Fruit fly (Drosophila melanogaster) whole organism, embryonic: ENCODE results near the gene CG10943.

Experiments used
- Ada2b ChIP-seq: fragments of 200-800 bp; sonication (Bioruptor generic); IDR thresholded peaks from 2 replicates; pipeline ENCODE4 v1.3.6; 2022; ENCODE audit warnings: missing biosample characterization, missing genetic modification characterization
- Adf1 ChIP-seq: fragments of 200-800 bp; sonication (Bioruptor generic); IDR thresholded peaks from 2 replicates; pipeline ENCODE4 v1.3.6; 2022; ENCODE audit warnings: missing biosample characterization, missing genetic modification characterization
- Aef1 ChIP-seq: fragments of 200-800 bp; sonication (Bioruptor generic); IDR thresholded peaks from 3 replicates; pipeline ENCODE4 v1.3.6; 2022; ENCODE audit warnings: missing biosample characterization, missing genetic modification characterization
- Bteb2 ChIP-seq: fragments of 200-800 bp; sonication (Bioruptor generic); optimal IDR thresholded peaks from 2 replicates; lab custom pipeline; 2016; ENCODE audit warnings: missing biosample characterization, missing genetic modification characterization
- CG10366 ChIP-seq: fragments of 200-800 bp; sonication (Bioruptor generic); IDR thresholded peaks from 2 replicates; pipeline ENCODE4 v1.3.6; 2022; ENCODE audit warnings: missing biosample characterization, missing genetic modification characterization
- CG10462 ChIP-seq: fragments of 200-800 bp; sonication (Bioruptor generic); optimal IDR thresholded peaks from 2 replicates; lab custom pipeline; 2016; ENCODE audit warnings: missing biosample characterization, missing genetic modification characterization
- CG12071 ChIP-seq: fragments of 200-800 bp; sonication (Bioruptor generic); optimal IDR thresholded peaks from 3 replicates; lab custom pipeline; 2018; ENCODE audit warnings: missing biosample characterization, mild to moderate bottlenecking, missing genetic modification characterization
- CG12104 ChIP-seq: fragments of 200-800 bp; sonication (Bioruptor generic); optimal IDR thresholded peaks from 3 replicates; lab custom pipeline; 2016; ENCODE audit warnings: missing biosample characterization, missing genetic modification characterization
- CG12299 ChIP-seq: fragments of 200-800 bp; sonication (Bioruptor generic); optimal IDR thresholded peaks from 2 replicates; lab custom pipeline; 2018; ENCODE audit warnings: missing biosample characterization, mild to moderate bottlenecking, missing genetic modification characterization
- CG12942 ChIP-seq: fragments of 200-800 bp; sonication (Bioruptor generic); optimal IDR thresholded peaks from 3 replicates; lab custom pipeline; 2016; ENCODE audit warnings: missing biosample characterization, missing genetic modification characterization
- CG13624 ChIP-seq: fragments of 200-800 bp; sonication (Bioruptor generic); optimal IDR thresholded peaks from 2 replicates; lab custom pipeline; 2016; ENCODE audit warnings: missing biosample characterization, missing genetic modification characterization
- CG14860 ChIP-seq: fragments of 200-800 bp; sonication (Bioruptor generic); IDR thresholded peaks from 3 replicates; pipeline ENCODE4 v1.3.6; 2022; ENCODE audit warnings: missing biosample characterization, missing genetic modification characterization; ENCODE audit not compliant: partially characterized antibody
- CG31388 ChIP-seq: fragments of 200-800 bp; sonication (Bioruptor generic); optimal IDR thresholded peaks from 2 replicates; lab custom pipeline; 2016; ENCODE audit warnings: missing biosample characterization, missing genetic modification characterization
- CG34224 ChIP-seq: fragments of 200-800 bp; sonication (Bioruptor generic); IDR thresholded peaks from 3 replicates; pipeline ENCODE4 v1.3.6; 2022; ENCODE audit warnings: missing biosample characterization, missing genetic modification characterization; ENCODE audit not compliant: partially characterized antibody
- CG4328 ChIP-seq: fragments of 200-800 bp; sonication (Bioruptor generic); optimal IDR thresholded peaks from 3 replicates; lab custom pipeline; 2017; ENCODE audit warnings: missing biosample characterization, missing genetic modification reagents, missing genetic modification characterization
- CG43689 ChIP-seq: fragments of 200-800 bp; sonication (Bioruptor generic); IDR thresholded peaks from 2 replicates; pipeline ENCODE4 v1.3.6; 2022; ENCODE audit warnings: missing biosample characterization, missing genetic modification characterization
- CG5245 ChIP-seq: fragments of 200-800 bp; sonication (Bioruptor generic); optimal IDR thresholded peaks from 3 replicates; lab custom pipeline; 2016; ENCODE audit warnings: missing biosample characterization, missing genetic modification characterization
- CG7745 ChIP-seq: fragments of 200-800 bp; sonication (Bioruptor generic); optimal IDR thresholded peaks from 2 replicates; lab custom pipeline; 2018; ENCODE audit warnings: missing biosample characterization, mild to moderate bottlenecking, missing genetic modification characterization, moderate library complexity
- CG8290 ChIP-seq, 3 experiments: fragments of 200-800 bp; sonication (Bioruptor generic); optimal IDR thresholded peaks; 2 replicates each; lab custom pipeline; 2016 to 2019; ENCODE audit warnings: missing biosample characterization in 3 of 3, missing genetic modification characterization in 3 of 3, mild to moderate bottlenecking in 2 of 3, moderate library complexity in 1 of 3
- CG8359 ChIP-seq: fragments of 200-800 bp; sonication (Bioruptor generic); optimal IDR thresholded peaks from 2 replicates; lab custom pipeline; 2017; ENCODE audit warnings: missing biosample characterization, mild to moderate bottlenecking, missing genetic modification characterization, borderline replicate concordance
- CG9609 ChIP-seq: fragments of 200-800 bp; sonication (Bioruptor generic); optimal IDR thresholded peaks from 3 replicates; lab custom pipeline; 2016; ENCODE audit warnings: missing biosample characterization, missing genetic modification characterization
- CG9817 ChIP-seq: fragments of 200-800 bp; sonication (Bioruptor generic); optimal IDR thresholded peaks from 2 replicates; lab custom pipeline; 2018; ENCODE audit warnings: missing biosample characterization, mild to moderate bottlenecking, missing genetic modification characterization, moderate library complexity
- Chrac-16 ChIP-seq: fragments of 200-800 bp; sonication (Bioruptor generic); optimal IDR thresholded peaks from 3 replicates; lab custom pipeline; 2016; ENCODE audit warnings: missing biosample characterization, missing genetic modification characterization
- Dbx ChIP-seq: fragments of 200-800 bp; sonication (Bioruptor generic); IDR thresholded peaks from 3 replicates; pipeline ENCODE4 v1.3.6; 2022; ENCODE audit warnings: missing biosample characterization, missing genetic modification characterization
- Deaf1 ChIP-seq: fragments of 200-800 bp; optimal IDR thresholded peaks from 3 replicates; lab custom pipeline; 2019; ENCODE audit warnings: missing biosample characterization, mild to moderate bottlenecking, missing genetic modification characterization, moderate library complexity
- Drgx ChIP-seq: fragments of 200-800 bp; sonication (Bioruptor generic); IDR thresholded peaks from 2 replicates; pipeline ENCODE4 v1.3.6; 2022; ENCODE audit warnings: missing biosample characterization, missing genetic modification characterization
- Ets97D ChIP-seq: fragments of 200-800 bp; sonication (Bioruptor generic); optimal IDR thresholded peaks from 3 replicates; lab custom pipeline; 2016; ENCODE audit warnings: missing biosample characterization, missing genetic modification characterization
- HLHmδ ChIP-seq: fragments of 200-800 bp; sonication (Bioruptor generic); optimal IDR thresholded peaks from 2 replicates; lab custom pipeline; 2018; ENCODE audit warnings: missing biosample characterization, mild to moderate bottlenecking, missing genetic modification characterization, moderate library complexity
- MBD-R2 ChIP-seq: fragments of 200-800 bp; sonication (Bioruptor generic); IDR thresholded peaks from 2 replicates; pipeline ENCODE4 v1.3.6; 2022; ENCODE audit warnings: missing biosample characterization, missing genetic modification characterization
- Mes4 ChIP-seq: fragments of 200-800 bp; sonication (Bioruptor generic); optimal IDR thresholded peaks from 2 replicates; lab custom pipeline; 2016; ENCODE audit warnings: missing biosample characterization, missing genetic modification characterization
- Opbp ChIP-seq: fragments of 200-800 bp; sonication (Bioruptor generic); IDR thresholded peaks from 3 replicates; pipeline ENCODE4 v1.3.6; 2022; ENCODE audit warnings: missing biosample characterization, missing genetic modification characterization; ENCODE audit not compliant: partially characterized antibody
- Side ChIP-seq: fragments of 200-800 bp; sonication (Bioruptor generic); optimal IDR thresholded peaks from 2 replicates; lab custom pipeline; 2016; ENCODE audit warnings: missing biosample characterization, missing genetic modification characterization
- Sox100B ChIP-seq: fragments of 200-800 bp; sonication (Bioruptor generic); optimal IDR thresholded peaks from 3 replicates; lab custom pipeline; 2018; ENCODE audit warnings: missing biosample characterization, mild to moderate bottlenecking, missing genetic modification characterization
- ase ChIP-seq: fragments of 200-800 bp; sonication (Bioruptor generic); IDR thresholded peaks from 3 replicates; pipeline ENCODE4 v1.3.6; 2022; ENCODE audit warnings: missing biosample characterization, missing genetic modification characterization
- ato ChIP-seq: fragments of 200-800 bp; sonication (Bioruptor generic); IDR thresholded peaks from 2 replicates; pipeline ENCODE4 v1.3.6; 2022; ENCODE audit warnings: missing biosample characterization, missing genetic modification characterization; ENCODE audit not compliant: partially characterized antibody
- emc ChIP-seq: fragments of 200-800 bp; sonication (Bioruptor generic); optimal IDR thresholded peaks from 2 replicates; lab custom pipeline; 2016; ENCODE audit warnings: missing biosample characterization, missing genetic modification characterization
- fu2 ChIP-seq: fragments of 200-800 bp; sonication (Bioruptor generic); optimal IDR thresholded peaks from 2 replicates; lab custom pipeline; 2016; ENCODE audit warnings: missing biosample characterization, missing genetic modification characterization
- gsb ChIP-seq: fragments of 200-800 bp; sonication (Bioruptor generic); IDR thresholded peaks from 2 replicates; pipeline ENCODE4 v1.3.6; 2022; ENCODE audit warnings: missing biosample characterization, missing genetic modification characterization
- gsb-n ChIP-seq: fragments of 200-800 bp; sonication (Bioruptor generic); optimal IDR thresholded peaks from 3 replicates; lab custom pipeline; 2018; ENCODE audit warnings: missing biosample characterization, mild to moderate bottlenecking, missing genetic modification characterization
- hb ChIP-seq: fragments of 200-800 bp; sonication (Bioruptor generic); IDR thresholded peaks from 3 replicates; pipeline ENCODE4 v1.3.6; 2022; ENCODE audit warnings: missing biosample characterization, missing genetic modification characterization; ENCODE audit not compliant: partially characterized antibody
- ind ChIP-seq: fragments of 200-800 bp; sonication (Bioruptor generic); optimal IDR thresholded peaks from 3 replicates; lab custom pipeline; 2016; ENCODE audit warnings: missing biosample characterization, missing genetic modification characterization
- klu ChIP-seq: fragments of 200-800 bp; sonication (Bioruptor generic); IDR thresholded peaks from 2 replicates; pipeline ENCODE4 v1.3.6; 2022; ENCODE audit warnings: missing biosample characterization, missing genetic modification characterization
- mam ChIP-seq: fragments of 200-800 bp; sonication (Bioruptor generic); optimal IDR thresholded peaks from 3 replicates; lab custom pipeline; 2016; ENCODE audit warnings: missing biosample characterization, missing genetic modification characterization
- mld ChIP-seq: fragments of 200-800 bp; sonication (Bioruptor generic); IDR thresholded peaks from 3 replicates; pipeline ENCODE4 v1.3.6; 2022; ENCODE audit warnings: missing biosample characterization, missing genetic modification characterization; ENCODE audit not compliant: partially characterized antibody
- odd ChIP-seq: fragments of 200-800 bp; sonication (Bioruptor generic); optimal IDR thresholded peaks from 2 replicates; lab custom pipeline; 2017; ENCODE audit warnings: missing biosample characterization, mild to moderate bottlenecking, missing genetic modification characterization
- onecut ChIP-seq: fragments of 200-800 bp; sonication (Bioruptor generic); IDR thresholded peaks from 2 replicates; pipeline ENCODE4 v1.3.6; 2022; ENCODE audit warnings: missing biosample characterization, missing genetic modification characterization
- peb ChIP-seq: fragments of 200-800 bp; sonication (Bioruptor generic); IDR thresholded peaks from 2 replicates; pipeline ENCODE4 v1.3.6; 2022; ENCODE audit warnings: missing biosample characterization, missing genetic modification characterization
- repo ChIP-seq: fragments of 200-800 bp; sonication (Bioruptor generic); optimal IDR thresholded peaks from 2 replicates; lab custom pipeline; 2016; ENCODE audit warnings: missing biosample characterization, missing genetic modification characterization
- so ChIP-seq: fragments of 200-800 bp; sonication (Bioruptor generic); IDR thresholded peaks from 3 replicates; pipeline ENCODE4 v1.3.6; 2022; ENCODE audit warnings: missing biosample characterization, missing genetic modification characterization
- unc-4 ChIP-seq: fragments of 200-800 bp; sonication (Bioruptor generic); IDR thresholded peaks from 2 replicates; pipeline ENCODE4 v1.3.6; 2022; ENCODE audit warnings: missing biosample characterization, missing genetic modification characterization; ENCODE audit not compliant: partially characterized antibody
- vnd ChIP-seq: fragments of 200-800 bp; sonication (Bioruptor generic); IDR thresholded peaks from 3 replicates; pipeline ENCODE4 v1.3.6; 2022; ENCODE audit warnings: missing biosample characterization, missing genetic modification characterization; ENCODE audit not compliant: partially characterized antibody
- yki ChIP-seq: fragments of >200 bp; optimal IDR thresholded peaks from 3 replicates; lab custom pipeline; 2018

The CG10943 gene

DNA sequence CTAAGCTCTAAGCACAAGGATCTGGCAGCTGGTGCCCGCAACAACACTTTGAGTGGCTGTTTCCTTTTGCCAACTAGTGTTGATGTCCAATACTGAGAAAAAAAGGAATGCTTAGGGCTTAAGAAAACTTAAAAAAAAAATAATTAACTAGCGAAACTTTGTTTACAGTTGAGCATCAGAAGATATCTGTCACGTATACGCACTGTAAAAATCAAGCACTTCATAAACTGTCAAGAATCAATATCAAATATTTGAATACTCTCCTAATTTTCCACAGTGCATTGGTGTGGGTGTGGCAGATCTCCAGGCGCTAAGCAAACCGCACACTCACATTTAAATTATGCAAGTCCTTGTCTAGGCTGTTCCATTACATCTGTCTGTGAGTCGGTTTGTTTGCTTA is 11.5 kb upstream of the CG10943 start (continued):
- TF ChIP-seq CG12942 (GFP tag; lab: Kevin White, UChicago) (no peak), Adf1 (GFP tag; lab: Robert Waterston, UW) (no peak), Ada2b (GFP tag; lab: Robert Waterston, UW) (peak; percentile 39; the same call in 1 of the 2 replicates), CG10462 (GFP tag; lab: Kevin White, UChicago) (no peak), vnd (GFP tag; lab: Robert Waterston, UW) (no peak), CG4328 (GFP tag; lab: Kevin White, UChicago) (no peak), Side (no peak), peb (GFP tag; lab: Robert Waterston, UW) (no peak), CG8290 (GFP tag; optimal IDR thresholded peaks at IDR 0.05; lab: Kevin White, UChicago) (no peak), CG8290 (tag; optimal IDR thresholded peaks at IDR 0.05; lab: Kevin White, UChicago) (no peak), CG9609 (no peak), mld (GFP tag; lab: Robert Waterston, UW) (no peak), hb (GFP tag; lab: Robert Waterston, UW) (no peak), MBD-R2 (no peak; the same call in 1 of the 2 replicates), CG43689 (GFP tag; lab: Robert Waterston, UW) (no peak), gsb-n (tag; lab: Kevin White, UChicago) (no peak), CG5245 (GFP tag; lab: Kevin White, UChicago) (no peak), CG31388 (GFP tag; lab: Kevin White, UChicago) (no peak), Chrac-16 (GFP tag; lab: Kevin White, UChicago) (no peak), odd (GFP tag; lab: Kevin White, UChicago) (no peak), CG8359 (GFP tag; lab: Kevin White, UChicago) (no peak), ind (no peak), CG7745 (tag; lab: Kevin White, UChicago) (no peak), Sox100B (GFP tag; lab: Kevin White, UChicago) (no peak), CG12071 (GFP tag; lab: Kevin White, UChicago) (no peak), CG34224 (no peak), CG12104 (GFP tag; lab: Kevin White, UChicago) (no peak), onecut (GFP tag; lab: Robert Waterston, UW) (0 out of 2 replicates have a peak, but pooled peaks have one; percentile 7), so (GFP tag; lab: Robert Waterston, UW) (no peak), klu (GFP tag; lab: Robert Waterston, UW) (no peak), Mes4 (GFP tag; lab: Kevin White, UChicago) (no peak), Aef1 (peak; percentile 20; the same call in 1 of the 3 replicates), gsb (no peak), Opbp (GFP tag; lab: Robert Waterston, UW) (no peak), repo (GFP tag; lab: Kevin White, UChicago) (no peak), HLHmδ (GFP tag; lab: Kevin White, UChicago) (no peak), CG9817 (no peak), CG12299 (no peak), CG10366 (GFP tag; lab: Robert Waterston, UW) (no peak; the same call in 1 of the 2 replicates), ase (GFP tag; lab: Robert Waterston, UW) (no peak), CG13624 (no peak), emc (GFP tag; lab: Kevin White, UChicago) (no peak), unc-4 (GFP tag; lab: Robert Waterston, UW) (no peak), Drgx (GFP tag; lab: Robert Waterston, UW) (no peak), fu2 (GFP tag; lab: Kevin White, UChicago) (no peak), CG14860 (GFP tag; lab: Robert Waterston, UW) (no peak), Ets97D (GFP tag; lab: Kevin White, UChicago) (no peak), mam (GFP tag; lab: Kevin White, UChicago) (peak; percentile 15), Bteb2 (no peak), Dbx (no peak), ato (GFP tag; lab: Robert Waterston, UW) (no peak), Deaf1 (no peak), yki (lab: Kevin White, UChicago) (no peak)
